Fruit fly (Drosophila melanogaster): Measurements from ENCODE around the gene Setd3.

- TF ChIP-seq CG8478 (optimal IDR thresholded peaks at IDR 0.05) (no peak), CTCF (optimal IDR thresholded peaks at IDR 0.05) (no peak)
These were observed 39.1 kb upstream of the Setd3 start for dm6 chrX:7007693-7008092.
